Worm (Caenorhabditis elegans): ENCODE data around the gene F33G12.7.

F33G12.7 gene

DNA sequence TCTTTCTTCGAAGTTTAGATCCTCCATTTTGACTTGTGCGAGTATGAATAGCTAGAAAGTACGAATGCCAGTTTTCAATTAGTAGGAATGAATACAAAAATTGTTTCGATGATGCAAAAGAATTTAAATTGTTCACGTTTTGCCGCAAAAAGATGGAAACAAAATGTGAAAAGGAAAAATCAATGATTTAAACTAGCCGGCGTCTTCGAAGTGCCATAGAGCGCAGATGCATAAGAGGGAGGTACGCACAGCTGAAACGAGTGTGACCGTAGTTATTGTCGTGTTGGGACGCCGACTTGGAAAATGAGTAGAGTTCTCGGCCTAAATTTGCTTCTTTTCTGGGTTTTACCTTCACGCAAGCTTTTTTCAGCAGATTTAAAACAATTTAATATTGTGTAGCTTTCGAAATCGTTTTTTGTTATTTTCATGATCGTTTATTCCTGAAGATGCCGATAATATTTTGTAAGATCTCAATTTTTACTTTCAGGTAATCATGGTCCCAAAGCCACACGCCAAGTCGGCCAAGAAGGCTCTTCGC lies 14.7 kb upstream of the F33G12.7 start, which contains the start of the genes ify-1 and rpl-22 (continued):
- TF ChIP-seq mab-9 (GFP tag; IDR thresholded peaks at IDR 0.05): peak; percentile 53; the same call in 1 of the 2 replicates
- peak; percentile 96 for TF ChIP-seq nhr-71 (tag; optimal IDR thresholded peaks at IDR 0.05)
- no peak for TF ChIP-seq unc-30 (tag; optimal IDR thresholded peaks at IDR 0.05)
- TF ChIP-seq ets-5 (GFP tag; IDR thresholded peaks at IDR 0.05): no peak
- peak; percentile 75 for TF ChIP-seq F16B12.6 (tag; optimal IDR thresholded peaks at IDR 0.05)
- peak; percentile 98 for TF ChIP-seq snu-23 (GFP tag; optimal IDR thresholded peaks at IDR 0.05)
- peak in 1 of 2 experiments; percentile 36 for TF ChIP-seq egl-27 (tag; optimal IDR thresholded peaks at IDR 0.05)
- peak; percentile 88 for TF ChIP-seq unc-86 (tag; optimal IDR thresholded peaks at IDR 0.05)
- TF ChIP-seq lin-39 (tag; optimal IDR thresholded peaks at IDR 0.05): peak; percentile 82
- TF ChIP-seq aly-2 (tag; optimal IDR thresholded peaks at IDR 0.05): peak; percentile 69
- peak in 1 of 2 experiments; percentile 90 for TF ChIP-seq mdl-1 (tag; optimal IDR thresholded peaks at IDR 0.05)
- TF ChIP-seq fos-1 (tag; optimal IDR thresholded peaks at IDR 0.05): peak; percentile 86
- TF ChIP-seq hpl-2 (GFP tag; optimal IDR thresholded peaks at IDR 0.05): peak; percentile 75
- TF ChIP-seq tlp-1 (tag; optimal IDR thresholded peaks at IDR 0.05): no peak
- TF ChIP-seq nhr-76 (tag; optimal IDR thresholded peaks at IDR 0.05): no peak
- TF ChIP-seq hlh-17 (GFP tag; optimal IDR thresholded peaks at IDR 0.05; ENCODE audit: borderline replicate concordance): no peak
- TF ChIP-seq pax-3 (tag; optimal IDR thresholded peaks at IDR 0.05): peak; percentile 81
- TF ChIP-seq tbx-2 (tag; optimal IDR thresholded peaks at IDR 0.05): peak; percentile 92
- TF ChIP-seq efl-1 (optimal IDR thresholded peaks at IDR 0.05): peak; percentile 95 to 96
- peak; percentile 93 to 99 for TF ChIP-seq efl-1 (GFP tag; optimal IDR thresholded peaks at IDR 0.05 in 1 of 2)
- peak; percentile 98 for TF ChIP-seq C16A3.4 (tag; optimal IDR thresholded peaks at IDR 0.05)
- TF ChIP-seq blmp-1 (tag; optimal IDR thresholded peaks at IDR 0.05): peak; percentile 87
- TF ChIP-seq nhr-19 (GFP tag; conservative IDR thresholded peaks at IDR 0.05): peak; percentile 93
- peak; percentile 99 for TF ChIP-seq elt-2 (tag; optimal IDR thresholded peaks at IDR 0.05)
- peak; percentile 80 for TF ChIP-seq C04F5.9 (tag; optimal IDR thresholded peaks at IDR 0.05)
- no peak for TF ChIP-seq hlh-4 (tag; optimal IDR thresholded peaks at IDR 0.05)
- TF ChIP-seq lin-14 (GFP tag; optimal IDR thresholded peaks at IDR 0.05): peak; percentile 92
- TF ChIP-seq grh-1 (GFP tag; IDR thresholded peaks at IDR 0.05): peak; percentile 92
- no peak for TF ChIP-seq pqm-1 (tag; optimal IDR thresholded peaks at IDR 0.05)
- peak; percentile 92 for TF ChIP-seq nhr-90 (tag; optimal IDR thresholded peaks at IDR 0.05; ENCODE audit: poor library complexity)
- no peak for TF ChIP-seq efl-3 (GFP tag; optimal IDR thresholded peaks at IDR 0.05)
- no peak for TF ChIP-seq sptf-1 (tag; optimal IDR thresholded peaks at IDR 0.05)
- peak; percentile 89 to 97 (median 94) for TF ChIP-seq ceh-82 (tag; optimal IDR thresholded peaks at IDR 0.05)

DNA sequence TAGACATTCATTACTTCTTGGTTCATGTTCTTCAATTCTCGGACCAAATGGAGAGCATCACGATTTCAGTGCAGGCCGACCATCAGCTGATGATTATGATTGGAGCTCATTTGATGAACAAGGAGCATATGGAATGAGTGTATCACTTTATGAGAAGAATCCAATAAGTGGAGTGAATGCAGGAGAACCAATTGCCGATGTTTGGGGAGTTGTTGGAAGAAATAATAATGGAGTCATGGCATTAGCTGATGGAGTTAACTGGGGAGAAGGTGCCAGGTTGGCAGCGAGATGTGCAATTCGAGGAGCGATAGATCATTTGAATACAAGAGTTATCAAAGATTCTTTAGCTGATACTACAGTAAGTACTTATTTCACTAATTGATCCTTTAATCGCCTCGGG lies 10.3 kb upstream of the F33G12.7 start:
- TF ChIP-seq efl-1 (optimal IDR thresholded peaks at IDR 0.05) (no peak), efl-1 (GFP tag; optimal IDR thresholded peaks at IDR 0.05 in 1 of 2) (peak in 1 of 2 experiments; percentile 93), dsc-1 (tag; optimal IDR thresholded peaks at IDR 0.05) (no peak)

- TF ChIP-seq lsy-2 (tag; optimal IDR thresholded peaks at IDR 0.05) (peak in 1 of 2 experiments; percentile 15), swsn-7 (tag; optimal IDR thresholded peaks at IDR 0.05) (no peak), mef-2 (tag; optimal IDR thresholded peaks at IDR 0.05) (no peak), F16B12.6 (tag; optimal IDR thresholded peaks at IDR 0.05) (no peak), ceh-90 (tag; optimal IDR thresholded peaks at IDR 0.05) (no peak), nhr-85 (tag) (peak; percentile 81), alr-1 (tag; optimal IDR thresholded peaks at IDR 0.05; ENCODE audit: borderline replicate concordance) (no peak), skn-1 (tag; optimal IDR thresholded peaks at IDR 0.05) (no peak), nhr-237 (tag; optimal IDR thresholded peaks at IDR 0.05) (no peak), zag-1 (tag; optimal IDR thresholded peaks at IDR 0.05) (no peak), ets-5 (GFP tag; IDR thresholded peaks at IDR 0.05) (no peak), aly-2 (tag; optimal IDR thresholded peaks at IDR 0.05) (no peak), sup-37 (GFP tag; optimal IDR thresholded peaks at IDR 0.05) (no peak), hlh-17 (GFP tag; optimal IDR thresholded peaks at IDR 0.05; ENCODE audit: borderline replicate concordance) (no peak), nhr-84 (tag; optimal IDR thresholded peaks at IDR 0.05) (no peak), lir-3 (tag; optimal IDR thresholded peaks at IDR 0.05; ENCODE audit: poor library complexity) (no peak), unc-98 (GFP tag; IDR thresholded peaks at IDR 0.05) (no peak), egl-13 (tag; optimal IDR thresholded peaks at IDR 0.05) (no peak), rnt-1 (tag; optimal IDR thresholded peaks at IDR 0.05) (peak; percentile 45), ama-1 (optimal IDR thresholded peaks at IDR 0.05) (no peak), sptf-1 (tag; optimal IDR thresholded peaks at IDR 0.05) (no peak), mep-1 (tag; optimal IDR thresholded peaks at IDR 0.05) (peak; percentile 52)
These were observed 9.4 kb upstream of the F33G12.7 start, which contains the start of gene F33G12.6 for ce11 chrII:5049865-5050342. F33G12.6 (plus strand) TSS chrII:5049915.

Data from whole organism, L1 larva.